In genomic region chrX:3777236-3777635, dm6 we compare ENCODE assay signal across 1 fruit fly cellular context.
A peak's percentile ranks its signal among the peaks of the same experiment; 100 is the strongest.
TF ChIP-seq lines count a peak whose summit lies in the region.

No protein-coding gene starts in this region.

TF ChIP-seq in whole organism, embryonic, 481 proteins besides CTCF, POLR2A, EP300 and RAD21 (continued from another document):
- TF ChIP-seq pros (GFP tag; optimal IDR thresholded peaks at IDR 0.05; lab: Kevin White, UChicago) (peak; percentile 76), Nf-YA (GFP tag; IDR thresholded peaks at IDR 0.05; lab: Robert Waterston, UW) (no peak), az2 (GFP tag; optimal IDR thresholded peaks at IDR 0.05; lab: Kevin White, UChicago) (no peak), CG33213 (GFP tag; optimal IDR thresholded peaks at IDR 0.05; lab: Kevin White, UChicago) (peak; percentile 50), fd64A (GFP tag; optimal IDR thresholded peaks at IDR 0.05; lab: Kevin White, UChicago) (peak; percentile 82), da (GFP tag; optimal IDR thresholded peaks at IDR 0.05; lab: Kevin White, UChicago) (no peak), psq (GFP tag; optimal IDR thresholded peaks at IDR 0.05; lab: Kevin White, UChicago) (peak; percentile 71), bbx (GFP tag; IDR thresholded peaks at IDR 0.05; lab: Robert Waterston, UW; ENCODE audit: partially characterized antibody) (peak; percentile 35; the same call in 1 of the 2 replicates), CG8944 (GFP tag; optimal IDR thresholded peaks at IDR 0.05; lab: Kevin White, UChicago) (no peak), CG13424 (tag; optimal IDR thresholded peaks at IDR 0.05; lab: Kevin White, UChicago) (peak; percentile 23), Drgx (GFP tag; IDR thresholded peaks at IDR 0.05; lab: Robert Waterston, UW) (peak; percentile 83), esg (GFP tag; conservative IDR thresholded peaks at IDR 0.05; lab: Robert Waterston, UW) (no peak), Atf6 (GFP tag; IDR thresholded peaks at IDR 0.05; lab: Robert Waterston, UW) (peak; percentile 61; the same call in 1 of the 2 replicates), gsb-n (tag; optimal IDR thresholded peaks at IDR 0.05; lab: Kevin White, UChicago) (peak; percentile 33), sens (GFP tag; lab: Kevin White, UChicago) (peak; percentile 90), CG18599 (GFP tag; optimal IDR thresholded peaks at IDR 0.05; lab: Kevin White, UChicago) (peak; percentile 66), CG17385 (GFP tag; optimal IDR thresholded peaks at IDR 0.05; lab: Kevin White, UChicago) (peak; percentile 72), CG4404 (GFP tag; IDR thresholded peaks at IDR 0.05; lab: Robert Waterston, UW) (no peak), HLH4C (GFP tag; IDR thresholded peaks at IDR 0.05; lab: Robert Waterston, UW; ENCODE audit: partially characterized antibody) (no peak), crc (GFP tag; optimal IDR thresholded peaks at IDR 0.05; lab: Kevin White, UChicago) (no peak), knrl (GFP tag; IDR thresholded peaks at IDR 0.05; lab: Robert Waterston, UW; ENCODE audit: partially characterized antibody) (no peak), vfl (GFP tag; optimal IDR thresholded peaks at IDR 0.05; lab: Kevin White, UChicago) (no peak), CG10979 (tag; optimal IDR thresholded peaks at IDR 0.05; lab: Kevin White, UChicago) (no peak), Sox100B (GFP tag; optimal IDR thresholded peaks at IDR 0.05; lab: Kevin White, UChicago) (peak; percentile 49), br (optimal IDR thresholded peaks at IDR 0.05; lab: Kevin White, UChicago) (no peak), CG12744 (GFP tag; optimal IDR thresholded peaks at IDR 0.05; lab: Kevin White, UChicago) (no peak), sqz (GFP tag; optimal IDR thresholded peaks at IDR 0.05; lab: Kevin White, UChicago) (peak; percentile 91), Deaf1 (tag; optimal IDR thresholded peaks at IDR 0.05; lab: Kevin White, UChicago) (peak; percentile 87), Sox102F (GFP tag; optimal IDR thresholded peaks at IDR 0.05; lab: Kevin White, UChicago) (peak; percentile 19), nau (GFP tag; optimal IDR thresholded peaks at IDR 0.05; lab: Kevin White, UChicago) (peak; percentile 73), CG18011 (GFP tag; optimal IDR thresholded peaks at IDR 0.05; lab: Kevin White, UChicago) (no peak), CG2875 (GFP tag; optimal IDR thresholded peaks at IDR 0.05; lab: Kevin White, UChicago) (peak; percentile 59), Abd-B (GFP tag; optimal IDR thresholded peaks at IDR 0.05; lab: Kevin White, UChicago) (no peak), CG34224 (GFP tag; IDR thresholded peaks at IDR 0.05; lab: Robert Waterston, UW; ENCODE audit: partially characterized antibody) (peak; percentile 52; the same call in 1 of the 3 replicates), bigmax (GFP tag; optimal IDR thresholded peaks at IDR 0.05; lab: Kevin White, UChicago) (peak; percentile 43), ERR (GFP tag; optimal IDR thresholded peaks at IDR 0.05; lab: Kevin White, UChicago) (peak; percentile 38), CG6683 (GFP tag; optimal IDR thresholded peaks at IDR 0.05; lab: Kevin White, UChicago) (peak; percentile 67), HmgD (GFP tag; optimal IDR thresholded peaks at IDR 0.05; lab: Kevin White, UChicago) (peak; percentile 70), CG31441 (GFP tag; IDR thresholded peaks at IDR 0.05; lab: Robert Waterston, UW) (0 out of 2 replicates have a peak, but pooled peaks have one; percentile 7), CG6689 (GFP tag; IDR thresholded peaks at IDR 0.05; lab: Robert Waterston, UW) (no peak), gce (GFP tag; IDR thresholded peaks at IDR 0.05; lab: Robert Waterston, UW) (peak; percentile 65; the same call in 1 of the 3 replicates), CG4730 (GFP tag; IDR thresholded peaks at IDR 0.05; lab: Robert Waterston, UW) (no peak), sens-2 (GFP tag; IDR thresholded peaks at IDR 0.05; lab: Robert Waterston, UW) (no peak), Spps (tag; optimal IDR thresholded peaks at IDR 0.05; lab: Kevin White, UChicago) (peak; percentile 1), ftz-f1 (GFP tag; optimal IDR thresholded peaks at IDR 0.05; lab: Kevin White, UChicago) (peak; percentile 78), gcm2 (GFP tag; optimal IDR thresholded peaks at IDR 0.05; lab: Kevin White, UChicago) (peak; percentile 27), unpg (GFP tag; optimal IDR thresholded peaks at IDR 0.05; lab: Kevin White, UChicago) (peak; percentile 47), CG6813 (GFP tag; optimal IDR thresholded peaks at IDR 0.05; lab: Kevin White, UChicago) (peak; percentile 81), jing (GFP tag; optimal IDR thresholded peaks at IDR 0.05; lab: Kevin White, UChicago) (no peak), CG14441 (GFP tag; IDR thresholded peaks at IDR 0.05; lab: Robert Waterston, UW) (no peak), CG30020 (tag; optimal IDR thresholded peaks at IDR 0.05; lab: Kevin White, UChicago) (no peak), Vsx1 (GFP tag; optimal IDR thresholded peaks at IDR 0.05; lab: Kevin White, UChicago) (peak; percentile 66), kni (GFP tag; optimal IDR thresholded peaks at IDR 0.05; lab: Kevin White, UChicago) (peak; percentile 96), yki (optimal IDR thresholded peaks at IDR 0.05; lab: Kevin White, UChicago) (peak; percentile 16), wor (GFP tag; IDR thresholded peaks at IDR 0.05; lab: Robert Waterston, UW) (no peak), H15 (GFP tag; IDR thresholded peaks at IDR 0.05; lab: Robert Waterston, UW) (no peak), Rfx (GFP tag; IDR thresholded peaks at IDR 0.05; lab: Robert Waterston, UW) (peak; percentile 54; the same call in 1 of the 2 replicates), CG7963 (GFP tag; IDR thresholded peaks at IDR 0.05; lab: Robert Waterston, UW; ENCODE audit: partially characterized antibody) (no peak), Antp (GFP tag; optimal IDR thresholded peaks at IDR 0.05; lab: Kevin White, UChicago) (no peak), cg (GFP tag; optimal IDR thresholded peaks at IDR 0.05; lab: Kevin White, UChicago) (peak; percentile 74), CG14710 (tag; optimal IDR thresholded peaks at IDR 0.05; lab: Kevin White, UChicago) (peak; percentile 13), Meics (GFP tag; optimal IDR thresholded peaks at IDR 0.05; lab: Kevin White, UChicago) (peak; percentile 65), otp (GFP tag; IDR thresholded peaks at IDR 0.05; lab: Robert Waterston, UW) (peak; percentile 50; the same call in 2 of the 3 replicates), dmrt11E (tag; optimal IDR thresholded peaks at IDR 0.05; lab: Kevin White, UChicago) (no peak), Xbp1 (GFP tag; optimal IDR thresholded peaks at IDR 0.05; lab: Kevin White, UChicago) (no peak), chn (GFP tag; optimal IDR thresholded peaks at IDR 0.05; lab: Kevin White, UChicago) (peak; percentile 29), jigr1 (GFP tag; IDR thresholded peaks at IDR 0.05; lab: Robert Waterston, UW) (no peak), Atf-2 (GFP tag; optimal IDR thresholded peaks at IDR 0.05; lab: Kevin White, UChicago) (no peak), CG10147 (GFP tag; optimal IDR thresholded peaks at IDR 0.05; lab: Kevin White, UChicago) (peak; percentile 12), Awh (GFP tag; IDR thresholded peaks at IDR 0.05; lab: Robert Waterston, UW) (peak; percentile 70), NC2α (GFP tag; optimal IDR thresholded peaks at IDR 0.05; lab: Kevin White, UChicago) (no peak), CG9215 (GFP tag; IDR thresholded peaks at IDR 0.05; lab: Robert Waterston, UW) (no peak), E2f1 (GFP tag; IDR thresholded peaks at IDR 0.05; lab: Robert Waterston, UW) (no peak; the same call in 1 of the 2 replicates), ind (GFP tag; optimal IDR thresholded peaks at IDR 0.05; lab: Kevin White, UChicago) (no peak), amos (GFP tag; IDR thresholded peaks at IDR 0.05; lab: Robert Waterston, UW; ENCODE audit: partially characterized antibody) (no peak), kah (GFP tag; optimal IDR thresholded peaks at IDR 0.05; lab: Kevin White, UChicago) (peak; percentile 79), maf-S (GFP tag; optimal IDR thresholded peaks at IDR 0.05; lab: Kevin White, UChicago) (peak; percentile 49), shn (GFP tag; optimal IDR thresholded peaks at IDR 0.05; lab: Kevin White, UChicago) (peak; percentile 15), bab2 (GFP tag; optimal IDR thresholded peaks at IDR 0.05; lab: Kevin White, UChicago) (peak; percentile 57), prd (optimal IDR thresholded peaks at IDR 0.05; lab: Kevin White, UChicago) (no peak), prd (GFP tag; IDR thresholded peaks at IDR 0.05; lab: Robert Waterston, UW) (0 out of 3 replicates have a peak, but pooled peaks have one; percentile 8), PHDP (tag; optimal IDR thresholded peaks at IDR 0.05; lab: Kevin White, UChicago) (peak; percentile 57), tup (GFP tag; optimal IDR thresholded peaks at IDR 0.05; lab: Kevin White, UChicago) (no peak), CG11456 (GFP tag; IDR thresholded peaks at IDR 0.05; lab: Robert Waterston, UW) (no peak), gfzf (GFP tag; optimal IDR thresholded peaks at IDR 0.05; lab: Kevin White, UChicago) (no peak), Scr (GFP tag; IDR thresholded peaks at IDR 0.05; lab: Robert Waterston, UW; ENCODE audit: partially characterized antibody) (0 out of 2 replicates have a peak, but pooled peaks have one; percentile 18), Gsc (GFP tag; IDR thresholded peaks at IDR 0.05; lab: Robert Waterston, UW) (no peak), CG11398 (GFP tag; optimal IDR thresholded peaks at IDR 0.05; lab: Kevin White, UChicago) (peak; percentile 78), chm (GFP tag; IDR thresholded peaks at IDR 0.05; lab: Robert Waterston, UW) (peak; percentile 70), CG10366 (GFP tag; IDR thresholded peaks at IDR 0.05; lab: Robert Waterston, UW) (no peak), trh (GFP tag; optimal IDR thresholded peaks at IDR 0.05; lab: Kevin White, UChicago) (no peak), Bteb2 (GFP tag; optimal IDR thresholded peaks at IDR 0.05; lab: Kevin White, UChicago) (peak; percentile 1), Sry-δ (GFP tag; optimal IDR thresholded peaks at IDR 0.05; lab: Kevin White, UChicago) (peak; percentile 24), CG4328 (GFP tag; optimal IDR thresholded peaks at IDR 0.05; lab: Kevin White, UChicago) (peak; percentile 72), CG11696 (GFP tag; IDR thresholded peaks at IDR 0.05; lab: Robert Waterston, UW) (no peak), abd-A (tag; optimal IDR thresholded peaks at IDR 0.05; lab: Kevin White, UChicago) (peak; percentile 85), cato (GFP tag; optimal IDR thresholded peaks at IDR 0.05; lab: Kevin White, UChicago; ENCODE audit: borderline replicate concordance) (peak; percentile 12), fd96Cb (tag; optimal IDR thresholded peaks at IDR 0.05; lab: Kevin White, UChicago) (no peak), ro (GFP tag; IDR thresholded peaks at IDR 0.05; lab: Robert Waterston, UW) (no peak), CG32767 (GFP tag; IDR thresholded peaks at IDR 0.05; lab: Robert Waterston, UW) (no peak), Hand (GFP tag; optimal IDR thresholded peaks at IDR 0.05; lab: Kevin White, UChicago) (no peak), hkb (optimal IDR thresholded peaks at IDR 0.05; lab: Kevin White, UChicago) (no peak), hkb (GFP tag; IDR thresholded peaks at IDR 0.05; lab: Robert Waterston, UW) (peak; percentile 70), H2.0 (GFP tag; IDR thresholded peaks at IDR 0.05; lab: Robert Waterston, UW) (no peak), bsh (GFP tag; optimal IDR thresholded peaks at IDR 0.05; lab: Kevin White, UChicago) (peak; percentile 43 to 72), aop (GFP tag; IDR thresholded peaks at IDR 0.05; lab: Robert Waterston, UW) (no peak)
TF ChIP-seq in whole organism, embryonic: peak in this region for 252.
